Fruit fly (Drosophila melanogaster): ENCODE results near the gene CG7149.
"Not testable (repeated sequence)": the region's sequence is repeated elsewhere in the genome, so short reads cannot be mapped to it uniquely, and the experiment has no call there.

DNA sequence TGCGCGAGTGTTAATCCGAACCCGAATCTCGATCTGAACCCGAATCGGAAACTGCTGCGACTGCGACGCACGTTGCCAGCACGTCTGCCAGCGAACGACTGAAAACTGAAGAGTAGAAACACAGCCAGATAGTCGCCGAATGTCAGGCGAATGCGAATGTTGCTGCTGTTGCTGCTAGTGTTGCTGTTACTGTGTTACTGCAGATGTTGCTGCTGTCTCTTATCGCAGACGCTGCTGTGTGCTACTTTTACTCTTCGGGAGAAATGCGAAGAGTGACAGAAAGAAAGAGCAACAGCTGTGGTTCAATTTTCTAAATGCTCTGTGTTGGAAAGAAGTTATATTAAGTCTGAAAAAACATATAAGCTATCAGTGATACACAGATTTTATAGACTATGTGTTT is 51.6 kb downstream of the CG7149 start, which contains the start of gene CG31904:
- not testable (repeated sequence) for TF ChIP-seq Jra, lola, jim (GFP tag; optimal IDR thresholded peaks at IDR 0.05)
